Worm (Caenorhabditis elegans) whole organism, late embryonic: Measurements from ENCODE around the gene F46C8.8.

Experiments
- F13H6.1 ChIP-seq: sonication (generic microtip); optimal IDR thresholded peaks from 2 replicates; lab custom pipeline; 2016; ENCODE audit warnings: missing genetic modification characterization, missing compliant biosample characterization
- ama-1 ChIP-seq: fragments of 150-350 bp; optimal IDR thresholded peaks from 2 replicates; lab custom pipeline; 2014
- che-1 ChIP-seq: sonication (generic microtip); optimal IDR thresholded peaks from 2 replicates; lab custom pipeline; 2016; ENCODE audit warnings: mild to moderate bottlenecking, missing genetic modification characterization, missing compliant biosample characterization
- dmd-4 ChIP-seq: sonication (generic microtip); optimal IDR thresholded peaks from 2 replicates; lab custom pipeline; 2016; ENCODE audit warnings: borderline replicate concordance, missing genetic modification characterization, missing compliant biosample characterization
- elt-2 ChIP-seq: sonication (generic microtip); optimal IDR thresholded peaks from 2 replicates; lab custom pipeline; 2016; ENCODE audit warnings: missing genetic modification reagents, missing genetic modification characterization, missing compliant biosample characterization
- ets-4 ChIP-seq: sonication (generic microtip); optimal IDR thresholded peaks from 2 replicates; lab custom pipeline; 2016; ENCODE audit warnings: missing genetic modification characterization, missing compliant biosample characterization
- fax-1 ChIP-seq: sonication (generic microtip); optimal IDR thresholded peaks from 2 replicates; lab custom pipeline; 2016; ENCODE audit warnings: missing genotype, missing genetic modification characterization, missing compliant biosample characterization
- fkh-10 ChIP-seq: fragments of 150-350 bp; optimal IDR thresholded peaks from 2 replicates; lab custom pipeline; 2014; ENCODE audit warnings: missing biosample characterization, missing genetic modification reagents, missing genetic modification characterization
- lin-11 ChIP-seq: fragments of 200-800 bp; sonication (Bioruptor generic); optimal IDR thresholded peaks from 2 replicates; lab custom pipeline; 2018; ENCODE audit warnings: mild to moderate bottlenecking, missing genetic modification characterization, missing compliant biosample characterization
- mec-3 ChIP-seq: sonication (generic microtip); optimal IDR thresholded peaks from 2 replicates; lab custom pipeline; 2016; ENCODE audit warnings: borderline replicate concordance, missing genetic modification characterization, missing compliant biosample characterization
- nfya-1 ChIP-seq: sonication (generic microtip); optimal IDR thresholded peaks from 2 replicates; lab custom pipeline; 2017; ENCODE audit warnings: missing genetic modification characterization, mild to moderate bottlenecking, missing compliant biosample characterization, antibody characterized with exemption, moderate library complexity
- nhr-11 ChIP-seq: fragments of 150-350 bp; optimal IDR thresholded peaks from 2 replicates; lab custom pipeline; 2014; ENCODE audit warnings: missing biosample characterization, missing genetic modification characterization
- pag-3 ChIP-seq: sonication (generic microtip); optimal IDR thresholded peaks from 2 replicates; lab custom pipeline; 2016; ENCODE audit warnings: missing compliant biosample characterization, missing genetic modification characterization, borderline replicate concordance
- pha-4 ChIP-seq: fragments of 150-350 bp; optimal IDR thresholded peaks from 2 replicates; lab custom pipeline; 2018; ENCODE audit warnings: missing biosample characterization, missing genetic modification reagents, missing genetic modification characterization

- TF ChIP-seq ama-1 (lab: Kevin White, UChicago) (no peak), elt-2 (no peak), nhr-11 (no peak), mec-3 (no peak), dmd-4 (tag; lab: Kevin White, UChicago) (no peak), fkh-10 (no peak), nfya-1 (tag; lab: Kevin White, UChicago) (no peak), che-1 (tag; lab: Kevin White, UChicago) (no peak), pha-4 (tag; lab: Kevin White, UChicago) (no peak), lin-11 (tag; lab: Kevin White, UChicago) (no peak), ets-4 (no peak), F13H6.1 (tag; lab: Kevin White, UChicago) (no peak), pag-3 (tag; lab: Kevin White, UChicago) (no peak), fax-1 (no peak)
Observed at ce11 chrX:7550452-7550851, 3.8 kb downstream of the F46C8.8 start.
